Worm (Caenorhabditis elegans) whole organism, L3 larva: Measurements from ENCODE around the gene C04B4.1.

ENCODE experiments used
- ZK546.5 ChIP-seq: sonication (generic microtip); optimal IDR thresholded peaks from 2 replicates; lab custom pipeline; 2017; ENCODE audit warnings: missing biosample characterization, missing genetic modification characterization
- ama-1 ChIP-seq: fragments of 150-350 bp; optimal IDR thresholded peaks from 2 replicates; lab custom pipeline; 2018
- ceh-9 ChIP-seq: sonication (generic microtip); optimal IDR thresholded peaks from 2 replicates; lab custom pipeline; 2018; ENCODE audit warnings: missing biosample characterization, missing genetic modification characterization
- egl-27 ChIP-seq: sonication (generic microtip); optimal IDR thresholded peaks from 4 replicates; lab custom pipeline; 2017; ENCODE audit warnings: missing biosample characterization, missing genetic modification reagents, missing genetic modification characterization
- fos-1 ChIP-seq: fragments of 150-350 bp; optimal IDR thresholded peaks from 2 replicates; lab custom pipeline; 2014; ENCODE audit warnings: missing biosample characterization, missing genetic modification characterization
- lin-15B ChIP-seq: fragments of 150-350 bp; optimal IDR thresholded peaks from 2 replicates; lab custom pipeline; 2014; ENCODE audit warnings: missing biosample characterization, missing genetic modification characterization
- nfya-1 ChIP-seq: sonication (generic microtip); optimal IDR thresholded peaks from 2 replicates; lab custom pipeline; 2017; ENCODE audit warnings: missing genetic modification characterization, mild to moderate bottlenecking, missing compliant biosample characterization, antibody characterized with exemption, moderate library complexity; ENCODE audit not compliant: insufficient read depth
- nhr-28 ChIP-seq: fragments of 150-350 bp; optimal IDR thresholded peaks from 2 replicates; lab custom pipeline; 2014; ENCODE audit warnings: missing biosample characterization, missing genetic modification characterization
- nhr-43 ChIP-seq: sonication (generic microtip); optimal IDR thresholded peaks from 2 replicates; lab custom pipeline; 2016; ENCODE audit warnings: mild to moderate bottlenecking, missing genetic modification characterization, missing compliant biosample characterization; ENCODE audit not compliant: poor library complexity, severe bottlenecking
- skn-1 ChIP-seq: fragments of 150-350 bp; optimal IDR thresholded peaks from 2 replicates; lab custom pipeline; 2014; ENCODE audit warnings: missing biosample characterization, missing genetic modification characterization
- snpc-4 ChIP-seq: fragments of 150-350 bp; optimal IDR thresholded peaks from 2 replicates; lab custom pipeline; 2014; ENCODE audit warnings: missing biosample characterization, missing genetic modification characterization
- unc-62 ChIP-seq: fragments of 150-350 bp; sonication (generic microtip); optimal IDR thresholded peaks from 4 replicates; lab custom pipeline; 2014; ENCODE audit warnings: missing biosample characterization, missing genetic modification reagents, missing genetic modification characterization
- zag-1 ChIP-seq: fragments of 150-350 bp; optimal IDR thresholded peaks from 2 replicates; lab custom pipeline; 2014; ENCODE audit warnings: missing biosample characterization, missing genetic modification characterization

DNA sequence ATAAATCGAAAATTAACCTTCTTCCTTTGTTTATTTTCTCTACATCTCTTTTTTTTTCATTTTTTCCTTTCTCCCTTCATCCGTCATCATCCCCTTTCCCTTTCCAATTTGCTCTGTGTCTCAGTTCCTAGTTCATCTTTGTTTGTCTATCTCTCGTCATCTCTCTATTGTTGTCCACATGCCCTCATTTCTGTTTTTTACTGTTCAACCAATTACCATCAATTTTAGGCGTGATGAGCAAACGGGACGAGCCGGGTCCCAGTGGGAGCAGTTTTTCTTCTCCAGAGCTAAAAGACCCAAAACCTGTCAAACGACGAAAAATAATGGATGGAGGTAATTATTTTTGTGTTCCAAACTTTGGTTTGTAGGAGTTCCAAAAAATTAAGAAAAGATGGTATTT is 45.2 kb upstream of the C04B4.1 start, which contains the start of gene C23H4.6:
- TF ChIP-seq nhr-28 (tag; lab: Kevin White, UChicago) = no peak
- no peak for TF ChIP-seq ama-1
- no peak for TF ChIP-seq unc-62
- TF ChIP-seq skn-1 (tag; lab: Kevin White, UChicago) = no peak
- no peak for TF ChIP-seq fos-1 (tag; lab: Kevin White, UChicago)
- no peak for TF ChIP-seq egl-27
- no peak for TF ChIP-seq lin-15B (tag; lab: Kevin White, UChicago)
- no peak for TF ChIP-seq nhr-43 (tag; lab: Kevin White, UChicago)
- no peak for TF ChIP-seq snpc-4
- TF ChIP-seq nfya-1 (tag; lab: Kevin White, UChicago) = no peak
- no peak for TF ChIP-seq ceh-9 (tag; lab: Kevin White, UChicago)
- no peak for TF ChIP-seq ZK546.5 (tag; lab: Kevin White, UChicago)
- TF ChIP-seq zag-1 = no peak
